Fruit fly (Drosophila melanogaster): ENCODE measurements around the gene mthl10.

mthl10 gene

dm6 chr3L:319145-320009, 23.3 kb downstream of the mthl10 start, which contains the start of gene fwd (continued):
- no peak for TF ChIP-seq Lpt (GFP tag; optimal IDR thresholded peaks at IDR 0.05)
- peak; percentile 78 for TF ChIP-seq CG8478 (optimal IDR thresholded peaks at IDR 0.05)
- no peak for TF ChIP-seq exex (tag; optimal IDR thresholded peaks at IDR 0.05)
- TF ChIP-seq ase (GFP tag; IDR thresholded peaks at IDR 0.05), result no peak
- peak; percentile 43 for TF ChIP-seq Fer1 (GFP tag; optimal IDR thresholded peaks at IDR 0.05)
- TF ChIP-seq mirr (GFP tag; optimal IDR thresholded peaks at IDR 0.05), result peak; percentile 13
- peak in 1 of 2 experiments; percentile 29 for TF ChIP-seq crp (GFP tag; optimal IDR thresholded peaks at IDR 0.05)
- TF ChIP-seq CG43689 (GFP tag; IDR thresholded peaks at IDR 0.05), result no peak
- TF ChIP-seq ci (GFP tag; IDR thresholded peaks at IDR 0.05), result peak; percentile 72; the same call in 1 of the 3 replicates
- TF ChIP-seq dan (GFP tag; IDR thresholded peaks at IDR 0.05), result no peak
- TF ChIP-seq stwl (tag; optimal IDR thresholded peaks at IDR 0.05), result peak; percentile 67
- peak; percentile 69 for TF ChIP-seq oc (tag; optimal IDR thresholded peaks at IDR 0.05)
- TF ChIP-seq Sry-δ (GFP tag; optimal IDR thresholded peaks at IDR 0.05), result peak; percentile 53
- TF ChIP-seq tx (GFP tag; optimal IDR thresholded peaks at IDR 0.05), result no peak
- no peak; the same call in 2 of the 3 replicates for TF ChIP-seq Aef1 (GFP tag; IDR thresholded peaks at IDR 0.05)
- TF ChIP-seq dimm (GFP tag; IDR thresholded peaks at IDR 0.05), result no peak
- no peak for TF ChIP-seq CG17802 (tag; optimal IDR thresholded peaks at IDR 0.05)
- no peak for TF ChIP-seq fu2 (GFP tag; optimal IDR thresholded peaks at IDR 0.05)
- peak; percentile 49 for TF ChIP-seq Dref (GFP tag; IDR thresholded peaks at IDR 0.05)
- no peak for TF ChIP-seq CG8359 (GFP tag; optimal IDR thresholded peaks at IDR 0.05; ENCODE audit: borderline replicate concordance)
- TF ChIP-seq CG7928 (GFP tag; optimal IDR thresholded peaks at IDR 0.05), result peak; percentile 11
- TF ChIP-seq CG11723 (GFP tag; optimal IDR thresholded peaks at IDR 0.05), result no peak
- 0 out of 2 replicates have a peak, but pooled peaks have one; percentile 4 for TF ChIP-seq aop (GFP tag; IDR thresholded peaks at IDR 0.05)
- TF ChIP-seq onecut (GFP tag; IDR thresholded peaks at IDR 0.05), result peak; percentile 74
- peak; percentile 46 for TF ChIP-seq phol (tag; optimal IDR thresholded peaks at IDR 0.05)
- TF ChIP-seq CG17186 (GFP tag; optimal IDR thresholded peaks at IDR 0.05), result peak; percentile 76
- TF ChIP-seq gcm2 (GFP tag; optimal IDR thresholded peaks at IDR 0.05), result no peak
- TF ChIP-seq CG3995 (GFP tag; optimal IDR thresholded peaks at IDR 0.05), result peak; percentile 30
- TF ChIP-seq en (GFP tag; optimal IDR thresholded peaks at IDR 0.05), result peak; percentile 12
- TF ChIP-seq ttk (GFP tag; IDR thresholded peaks at IDR 0.05), result peak; percentile 14; the same call in 1 of the 2 replicates
- TF ChIP-seq pita (GFP tag; optimal IDR thresholded peaks at IDR 0.05), result no peak
- 0 out of 2 replicates have a peak, but pooled peaks have one; percentile 13 for TF ChIP-seq NFAT (GFP tag; IDR thresholded peaks at IDR 0.05)
- no peak; the same call in 2 of the 3 replicates for TF ChIP-seq row (GFP tag; IDR thresholded peaks at IDR 0.05)
- TF ChIP-seq B-H2 (GFP tag; optimal IDR thresholded peaks at IDR 0.05), result peak; percentile 39
- no peak for TF ChIP-seq fru (optimal IDR thresholded peaks at IDR 0.05)
- no peak for TF ChIP-seq repo (GFP tag; optimal IDR thresholded peaks at IDR 0.05)
- no peak for TF ChIP-seq Antp (GFP tag; optimal IDR thresholded peaks at IDR 0.05)
- peak in 1 of 2 experiments; percentile 54 for TF ChIP-seq Hr51 (GFP tag; optimal IDR thresholded peaks at IDR 0.05)
- peak; percentile 40 for TF ChIP-seq cad (GFP tag; optimal IDR thresholded peaks at IDR 0.05)
- TF ChIP-seq run (tag; optimal IDR thresholded peaks at IDR 0.05), result peak; percentile 13
- no peak for TF ChIP-seq CG12942 (GFP tag; optimal IDR thresholded peaks at IDR 0.05)
- TF ChIP-seq CG1024 (GFP tag; IDR thresholded peaks at IDR 0.05), result no peak
- no peak for TF ChIP-seq al (GFP tag; IDR thresholded peaks at IDR 0.05)
- TF ChIP-seq CG14710 (tag; optimal IDR thresholded peaks at IDR 0.05), result peak; percentile 91
- TF ChIP-seq pzg (GFP tag; optimal IDR thresholded peaks at IDR 0.05), result peak; percentile 96
- peak; percentile 35 for TF ChIP-seq CG18262 (tag; optimal IDR thresholded peaks at IDR 0.05)
- TF ChIP-seq odd (GFP tag; optimal IDR thresholded peaks at IDR 0.05), result peak; percentile 48
- TF ChIP-seq CG7271 (tag; optimal IDR thresholded peaks at IDR 0.05), result peak; percentile 77
- no peak for TF ChIP-seq CG11560 (tag; IDR thresholded peaks at IDR 0.05)
- TF ChIP-seq CG4707 (GFP tag; optimal IDR thresholded peaks at IDR 0.05), result no peak
